Worm (Caenorhabditis elegans) whole organism, mixed stage, embryonic: ENCODE data around the gene fbxc-48.

Experiments used
- M03D4.4 ChIP-seq: sonication (generic microtip); optimal IDR thresholded peaks from 2 replicates; lab custom pipeline; 2017; ENCODE audit warnings: mild to moderate bottlenecking, missing genetic modification characterization, missing compliant biosample characterization
- bed-3 ChIP-seq: fragments of 200-800 bp; sonication (Bioruptor generic); optimal IDR thresholded peaks from 3 replicates; lab custom pipeline; 2018; ENCODE audit warnings: mild to moderate bottlenecking, missing genetic modification characterization, moderate library complexity, missing compliant biosample characterization
- blmp-1 ChIP-seq: fragments of 150-350 bp; optimal IDR thresholded peaks from 2 replicates; lab custom pipeline; 2014; ENCODE audit warnings: missing biosample characterization, missing genetic modification characterization
- ceh-39 ChIP-seq: fragments of 150-350 bp; optimal IDR thresholded peaks from 2 replicates; lab custom pipeline; 2014; ENCODE audit warnings: missing biosample characterization, missing genetic modification characterization
- ces-1 ChIP-seq: fragments of 150-350 bp; optimal IDR thresholded peaks from 2 replicates; lab custom pipeline; 2014; ENCODE audit warnings: missing biosample characterization, missing genetic modification reagents, missing genetic modification characterization
- cnd-1 ChIP-seq: fragments of 200-800 bp; sonication (Bioruptor generic); optimal IDR thresholded peaks from 2 replicates; lab custom pipeline; 2018; ENCODE audit warnings: mild to moderate bottlenecking, missing genetic modification characterization, missing compliant biosample characterization
- drap-1 ChIP-seq: fragments of 200-800 bp; sonication (Bioruptor generic); optimal IDR thresholded peaks from 3 replicates; lab custom pipeline; 2018; ENCODE audit warnings: mild to moderate bottlenecking, missing genetic modification characterization, missing compliant biosample characterization
- elt-1 ChIP-seq: sonication (generic microtip); optimal IDR thresholded peaks from 2 replicates; lab custom pipeline; 2017; ENCODE audit warnings: missing genetic modification characterization, mild to moderate bottlenecking, missing compliant biosample characterization, antibody characterized with exemption, moderate library complexity, borderline replicate concordance; ENCODE audit not compliant: insufficient read depth
- ham-2 ChIP-seq: fragments of 200-800 bp; sonication (Bioruptor generic); optimal IDR thresholded peaks from 2 replicates; lab custom pipeline; 2018; ENCODE audit warnings: mild to moderate bottlenecking, missing genetic modification characterization, missing compliant biosample characterization
- lsy-2 ChIP-seq: fragments of 150-350 bp; optimal IDR thresholded peaks from 2 replicates; lab custom pipeline; 2014; ENCODE audit warnings: missing biosample characterization, missing genetic modification characterization
- mab-5 ChIP-seq: fragments of 150-350 bp; optimal IDR thresholded peaks from 2 replicates; lab custom pipeline; 2014; ENCODE audit warnings: missing biosample characterization, missing genetic modification characterization
- mep-1 ChIP-seq: fragments of 150-350 bp; optimal IDR thresholded peaks from 2 replicates; lab custom pipeline; 2017; ENCODE audit warnings: missing biosample characterization, missing genetic modification reagents, missing genetic modification characterization, inconsistent platforms
- mls-2 ChIP-seq: sonication (generic microtip); optimal IDR thresholded peaks from 2 replicates; lab custom pipeline; 2016; ENCODE audit warnings: mild to moderate bottlenecking, missing genetic modification characterization, moderate library complexity, missing compliant biosample characterization
- nhr-12 ChIP-seq: fragments of 150-350 bp; optimal IDR thresholded peaks from 2 replicates; lab custom pipeline; 2014; ENCODE audit warnings: missing biosample characterization, missing genetic modification characterization
- nhr-2 ChIP-seq: fragments of 150-350 bp; optimal IDR thresholded peaks from 2 replicates; lab custom pipeline; 2014; ENCODE audit warnings: missing biosample characterization, missing genetic modification characterization
- nhr-28 ChIP-seq: fragments of 150-350 bp; optimal IDR thresholded peaks from 2 replicates; lab custom pipeline; 2014; ENCODE audit warnings: missing biosample characterization, missing genetic modification characterization
- nhr-76 ChIP-seq: sonication (generic microtip); optimal IDR thresholded peaks from 2 replicates; lab custom pipeline; 2017; ENCODE audit warnings: missing biosample characterization, missing genetic modification characterization
- pha-4 ChIP-seq: fragments of 150-350 bp; optimal IDR thresholded peaks from 2 replicates; lab custom pipeline; 2018; ENCODE audit warnings: missing biosample characterization, missing genetic modification reagents, missing genetic modification characterization
- sem-2 ChIP-seq: fragments of 200-800 bp; sonication (Bioruptor generic); optimal IDR thresholded peaks from 2 replicates; lab custom pipeline; 2018; ENCODE audit warnings: mild to moderate bottlenecking, missing genetic modification characterization, missing compliant biosample characterization
- snpc-4 ChIP-seq: fragments of 150-350 bp; optimal IDR thresholded peaks from 2 replicates; lab custom pipeline; 2014; ENCODE audit warnings: missing biosample characterization, missing genetic modification characterization
- sptf-1 ChIP-seq: sonication (generic microtip); optimal IDR thresholded peaks from 2 replicates; lab custom pipeline; 2017; ENCODE audit warnings: mild to moderate bottlenecking, missing genetic modification characterization, moderate library complexity, missing compliant biosample characterization
- unc-120 ChIP-seq: sonication (generic microtip); optimal IDR thresholded peaks from 2 replicates; lab custom pipeline; 2017; ENCODE audit warnings: missing genetic modification characterization, missing compliant biosample characterization; ENCODE audit not compliant: poor library complexity, severe bottlenecking
- unc-39 ChIP-seq: fragments of 150-350 bp; optimal IDR thresholded peaks from 2 replicates; lab custom pipeline; 2014; ENCODE audit warnings: missing biosample characterization, missing genetic modification characterization
- zip-8 ChIP-seq: fragments of 150-350 bp; optimal IDR thresholded peaks from 2 replicates; lab custom pipeline; 2014; ENCODE audit warnings: missing biosample characterization, missing genetic modification characterization
- ztf-11 ChIP-seq: fragments of 150-350 bp; optimal IDR thresholded peaks from 2 replicates; lab custom pipeline; 2014; ENCODE audit warnings: missing biosample characterization, missing genetic modification characterization

fbxc-48 gene

DNA sequence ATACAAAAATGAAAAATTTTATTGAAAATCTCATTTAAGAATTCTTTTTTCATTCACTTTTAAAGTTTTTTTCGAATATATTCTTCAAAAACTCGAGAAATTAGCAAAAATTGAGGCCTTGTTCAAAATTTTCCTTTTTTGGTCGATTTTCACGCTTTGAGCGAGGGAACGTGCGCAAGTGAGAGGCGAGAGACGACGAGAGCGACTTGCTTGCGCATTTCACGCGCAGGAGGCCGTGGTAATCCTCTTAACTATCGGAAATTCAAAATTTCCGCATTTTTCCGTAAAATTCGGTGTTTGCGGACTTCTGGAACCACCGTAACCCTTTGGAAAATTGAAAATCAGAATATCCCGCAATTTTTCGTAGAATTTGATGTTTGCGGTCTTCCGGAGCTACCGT is 10.8 kb downstream of the fbxc-48 start:
- TF ChIP-seq lsy-2 (peak; percentile 23), ces-1 (GFP tag; lab: Kevin White, UChicago) (no peak), mls-2 (tag; lab: Kevin White, UChicago) (no peak), nhr-28 (no peak), sptf-1 (tag; lab: Kevin White, UChicago) (peak; percentile 11), zip-8 (tag; lab: Kevin White, UChicago) (no peak), nhr-76 (no peak), nhr-2 (no peak)

DNA sequence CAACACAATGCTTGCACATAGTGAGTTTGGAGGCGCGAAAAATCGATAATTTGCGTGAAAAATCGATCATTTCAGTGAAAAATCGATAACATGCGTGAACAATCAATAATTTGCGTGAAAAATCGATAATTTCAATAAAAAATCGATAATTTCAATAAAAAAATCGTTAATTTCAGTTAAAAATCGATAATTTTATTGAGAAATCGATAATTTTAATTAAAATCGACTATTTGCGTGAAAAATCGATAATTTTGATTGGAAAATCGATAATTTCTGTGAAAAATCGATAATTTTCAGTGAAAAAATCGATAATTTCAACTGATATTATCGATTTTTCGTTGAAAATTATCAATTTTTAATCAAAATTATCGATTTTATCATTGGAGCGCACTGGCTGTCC is 16.7 kb downstream of the fbxc-48 start:
- TF ChIP-seq ztf-11 (tag; lab: Kevin White, UChicago) (no peak), unc-39 (tag; lab: Kevin White, UChicago) (no peak), snpc-4 (no peak), nhr-76 (no peak)

DNA sequence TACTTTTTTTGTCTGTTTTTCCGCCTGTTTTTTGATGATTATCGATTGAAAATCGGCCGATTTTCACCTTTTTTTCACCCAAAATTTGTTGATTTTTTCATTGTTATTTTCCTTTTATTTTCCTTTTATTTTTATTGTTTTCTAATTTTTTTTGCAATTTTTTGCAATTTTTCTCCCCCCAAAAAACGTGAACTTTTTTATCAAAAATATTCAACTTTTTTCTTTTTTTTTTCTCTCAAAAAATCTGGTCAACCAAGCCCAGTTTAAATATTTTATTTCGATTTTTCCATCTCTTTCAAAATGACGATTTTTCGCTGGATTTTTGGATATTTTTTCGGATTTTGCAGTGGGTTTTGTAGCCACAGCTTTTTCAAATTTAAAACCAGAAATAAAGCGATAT is 17.2 kb downstream of the fbxc-48 start, which contains the start of gene rfip-2:
Gene rfip-2 (plus strand): TSS at position 301 of the 400 bp plus-strand sequence.
- TF ChIP-seq pha-4 (tag; lab: Kevin White, UChicago) = no peak
- no peak for TF ChIP-seq cnd-1 (tag; lab: Kevin White, UChicago)

DNA sequence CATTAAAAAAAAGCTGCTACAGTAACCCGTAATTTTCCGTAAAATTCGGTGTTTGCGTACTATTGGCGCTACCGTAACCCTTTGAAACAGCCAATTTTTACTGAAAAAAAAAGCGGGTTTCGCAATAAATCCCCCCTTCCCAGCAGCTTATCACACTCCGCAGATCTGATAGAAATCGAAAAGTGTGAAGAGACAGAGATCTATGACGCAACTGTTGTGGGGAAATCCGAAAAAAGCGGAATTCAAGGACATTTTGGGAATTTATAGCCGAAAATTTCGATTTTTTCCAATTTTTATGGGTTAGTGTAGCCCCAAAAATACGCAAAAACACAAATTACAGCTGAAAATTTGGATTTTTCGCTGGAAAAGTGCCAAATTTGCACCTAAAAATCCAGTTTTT is 18.8 kb downstream of the fbxc-48 start:
- TF ChIP-seq mab-5 (tag; lab: Kevin White, UChicago) (no peak), ces-1 (GFP tag; lab: Kevin White, UChicago) (no peak), ztf-11 (tag; lab: Kevin White, UChicago) (no peak), zip-8 (tag; lab: Kevin White, UChicago) (peak; percentile 68), elt-1 (peak; percentile 80)

DNA sequence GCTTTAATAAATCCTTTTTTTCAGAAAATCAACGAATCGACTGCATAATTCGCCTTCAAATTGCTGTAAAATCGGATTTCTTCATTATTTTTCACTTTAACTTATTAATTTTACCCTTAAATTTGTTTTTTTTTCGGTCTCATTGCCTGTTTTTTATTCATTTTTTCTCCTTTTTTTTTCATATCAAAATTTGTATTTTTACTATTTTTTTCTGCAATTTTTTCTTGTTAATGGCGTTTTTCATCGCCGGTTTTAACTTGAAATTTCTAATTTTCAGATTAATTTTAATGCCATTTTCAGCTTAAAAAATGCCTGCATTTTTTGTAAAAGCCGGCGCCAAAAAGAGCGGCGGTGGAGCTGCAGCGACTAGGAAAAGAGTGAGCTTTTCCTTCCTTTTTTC is 31.6 kb downstream of the fbxc-48 start, which contains the start of gene T02H6.1:
Gene T02H6.1 (plus strand): TSS at position 301 of the 400 bp plus-strand sequence.
- no peak for TF ChIP-seq sem-2

DNA sequence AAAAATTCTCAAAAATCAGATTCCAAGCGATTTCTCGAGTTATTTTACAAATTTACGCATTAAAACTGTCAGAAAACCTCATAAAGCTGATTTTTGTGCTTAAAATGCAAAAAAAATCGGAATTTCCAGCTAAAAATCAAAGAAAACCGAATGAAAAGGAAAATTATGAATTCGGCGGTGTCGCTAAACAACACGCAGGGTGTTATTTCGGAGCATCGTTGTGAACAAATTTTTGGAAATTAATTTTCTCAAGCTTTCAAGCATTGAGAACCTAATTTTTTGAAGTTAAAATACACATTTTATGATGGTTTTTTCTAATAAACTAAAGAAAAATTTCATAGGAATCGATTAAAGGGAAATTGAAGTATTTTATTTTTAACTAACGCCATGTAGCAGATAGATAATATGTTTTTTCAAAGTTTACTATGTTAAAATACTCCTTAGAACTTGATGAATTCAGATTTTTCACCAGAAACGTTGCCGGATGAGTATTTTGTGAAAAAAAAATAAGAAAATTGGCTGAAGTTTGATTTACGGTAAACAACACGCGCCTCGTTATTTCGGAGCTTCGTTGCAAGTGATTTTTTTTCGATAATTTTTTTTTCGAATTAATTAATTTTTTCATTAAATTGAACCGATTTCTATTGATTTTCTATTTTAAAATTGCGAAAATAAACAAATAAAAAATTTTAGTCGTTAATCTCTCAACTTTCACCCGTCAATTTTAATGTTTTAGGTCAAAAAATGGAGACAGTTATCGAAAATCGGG is 39.2 kb downstream of the fbxc-48 start, which contains the start of gene thoc-1:
Gene thoc-1 (plus strand): TSS at position 737 of the 769 bp plus-strand sequence.
- TF ChIP-seq nhr-76 (no peak), mep-1 (tag; lab: Kevin White, UChicago) (no peak), snpc-4 (no peak), mls-2 (tag; lab: Kevin White, UChicago) (no peak), M03D4.4 (tag; lab: Kevin White, UChicago) (no peak), ham-2 (no peak), ceh-39 (tag; lab: Kevin White, UChicago) (no peak)

DNA sequence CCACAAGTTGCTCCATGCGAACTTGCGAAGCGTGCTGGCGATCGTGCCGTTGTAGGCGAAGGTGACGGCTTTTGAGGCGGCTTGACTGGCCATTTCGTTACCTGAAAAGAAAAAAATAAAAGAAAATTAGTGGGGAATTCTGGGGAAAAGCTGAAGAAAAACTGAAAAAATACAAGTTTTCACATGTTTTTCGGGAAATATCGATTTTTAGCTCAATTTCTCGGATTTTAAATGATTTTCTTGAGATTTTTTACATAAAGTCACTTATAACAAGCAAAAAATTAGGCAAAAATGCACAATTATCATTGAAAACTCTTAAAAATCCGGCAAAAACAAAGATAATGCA is 39.7 kb downstream of the fbxc-48 start, which contains the start of gene T02H6.11:
Gene T02H6.11 (minus strand): TSS at position 101 of the 346 bp plus-strand sequence.
- TF ChIP-seq ztf-11 (tag; lab: Kevin White, UChicago) (no peak), blmp-1 (tag; lab: Kevin White, UChicago) (no peak), elt-1 (no peak), M03D4.4 (tag; lab: Kevin White, UChicago) (no peak), drap-1 (no peak), mls-2 (tag; lab: Kevin White, UChicago) (no peak), mep-1 (tag; lab: Kevin White, UChicago) (no peak), nhr-12 (no peak), sptf-1 (tag; lab: Kevin White, UChicago) (no peak), nhr-76 (no peak), bed-3 (GFP tag; lab: Kevin White, UChicago) (no peak), unc-120 (no peak), zip-8 (tag; lab: Kevin White, UChicago) (no peak)

DNA sequence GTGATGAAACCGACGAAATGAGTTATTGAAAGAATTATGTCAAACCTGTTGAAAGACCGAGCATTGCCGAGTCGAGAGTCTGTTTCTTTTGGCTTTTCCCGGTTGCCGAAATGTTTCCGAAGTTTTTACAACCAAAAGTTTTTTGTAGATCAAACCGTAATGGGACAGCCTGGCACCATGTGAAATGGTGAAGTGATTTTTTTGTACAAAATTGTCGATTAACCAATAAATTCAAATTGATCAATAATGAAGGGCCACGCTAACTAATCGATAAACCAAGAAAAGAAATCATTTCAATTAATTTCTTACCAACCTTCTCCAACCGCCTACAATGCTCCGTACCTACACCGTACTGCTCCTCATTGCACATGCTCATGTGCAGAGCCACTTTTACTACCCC is 49.2 kb downstream of the fbxc-48 start, which contains the start of gene T02H6.3:
Gene T02H6.3 (plus strand): TSS at position 301 of the 400 bp plus-strand sequence.
- TF ChIP-seq nhr-28 = no peak
- TF ChIP-seq, all 35 proteins: peak for 0
